Worm (Caenorhabditis elegans) whole organism, L4 larva: Measurements from ENCODE around the gene moa-1.

Experiments
- F10B5.3 ChIP-seq: sonication (generic microtip); optimal IDR thresholded peaks from 2 replicates; lab custom pipeline; 2016; ENCODE audit warnings: mild to moderate bottlenecking, missing genetic modification characterization, missing compliant biosample characterization
- F44E2.7 ChIP-seq: fragments of 200-800 bp; sonication (Bioruptor generic); IDR thresholded peaks from 2 replicates; pipeline ENCODE4 v2.1.2; 2022; ENCODE audit warnings: missing genetic modification characterization, missing compliant biosample characterization
- Y105C5A.15 ChIP-seq: fragments of 200-800 bp; sonication (Bioruptor generic); IDR thresholded peaks from 2 replicates; pipeline ENCODE4 v1.3.6; 2022; ENCODE audit warnings: missing genetic modification characterization, missing compliant biosample characterization
- Y48G9A.11 ChIP-seq: fragments of 200-800 bp; sonication (Bioruptor generic); IDR thresholded peaks from 2 replicates; pipeline ENCODE4 v1.3.6; 2022; ENCODE audit warnings: missing genetic modification reagents, missing genetic modification characterization, missing compliant biosample characterization
- Y5F2A.4 ChIP-seq: fragments of 200-800 bp; sonication (Bioruptor generic); optimal IDR thresholded peaks from 2 replicates; lab custom pipeline; 2018; ENCODE audit warnings: mild to moderate bottlenecking, missing genetic modification characterization, missing compliant biosample characterization
- ZK337.2 ChIP-seq: fragments of 200-800 bp; sonication (Bioruptor generic); IDR thresholded peaks from 2 replicates; pipeline ENCODE4 v1.3.6; 2022; ENCODE audit warnings: missing genetic modification reagents, missing genetic modification characterization, missing compliant biosample characterization
- ZK546.5 ChIP-seq, 2 experiments: sonication (generic microtip); optimal IDR thresholded peaks; 2 replicates each; lab custom pipeline; 2017; ENCODE audit warnings: missing biosample characterization in 2 of 2, missing genetic modification characterization in 2 of 2
- aha-1 ChIP-seq: fragments of 150-350 bp; peaks from one replicate; lab custom pipeline; 2014; ENCODE audit warnings: missing biosample characterization, missing genetic modification characterization
- ama-1 ChIP-seq: fragments of 150-350 bp; optimal IDR thresholded peaks from 2 replicates; lab custom pipeline; 2014; ENCODE audit warnings: inconsistent platforms, mixed read lengths
- arid-1 ChIP-seq: fragments of 200-800 bp; sonication (Bioruptor generic); conservative IDR thresholded peaks from 2 replicates; pipeline ENCODE4 v1.3.6; 2022; ENCODE audit warnings: missing genetic modification reagents, missing genetic modification characterization, missing compliant biosample characterization
- attf-4 ChIP-seq: sonication (generic microtip); optimal IDR thresholded peaks from 3 replicates; lab custom pipeline; 2017; ENCODE audit warnings: missing biosample characterization, missing genetic modification characterization
- ces-1 ChIP-seq: fragments of 150-350 bp; sonication (generic microtip); optimal IDR thresholded peaks from 4 replicates; lab custom pipeline; 2014; ENCODE audit warnings: missing biosample characterization, missing genetic modification reagents, missing genetic modification characterization
- cey-2 ChIP-seq: sonication (generic microtip); optimal IDR thresholded peaks from 3 replicates; lab custom pipeline; 2017; ENCODE audit warnings: missing genetic modification characterization, mild to moderate bottlenecking, missing compliant biosample characterization, antibody characterized with exemption, borderline replicate concordance; ENCODE audit not compliant: insufficient read depth
- ctbp-1 ChIP-seq: fragments of 200-800 bp; sonication (Bioruptor generic); IDR thresholded peaks from 2 replicates; pipeline ENCODE4 v1.3.6; 2022; ENCODE audit warnings: missing genetic modification reagents, missing genetic modification characterization, missing compliant biosample characterization
- daf-12 ChIP-seq: fragments of 150-350 bp; optimal IDR thresholded peaks from 2 replicates; lab custom pipeline; 2014; ENCODE audit warnings: missing biosample characterization, missing genetic modification reagents, missing genetic modification characterization
- daf-19 ChIP-seq: fragments of 200-800 bp; sonication (Bioruptor generic); conservative IDR thresholded peaks from 2 replicates; pipeline ENCODE4 v1.3.6; 2022; ENCODE audit warnings: missing genetic modification characterization, missing compliant biosample characterization
- fkh-10 ChIP-seq: fragments of 150-350 bp; optimal IDR thresholded peaks from 2 replicates; lab custom pipeline; 2014; ENCODE audit warnings: missing biosample characterization, missing genetic modification reagents, missing genetic modification characterization
- fos-1 ChIP-seq: fragments of 150-350 bp; optimal IDR thresholded peaks from 2 replicates; lab custom pipeline; 2014; ENCODE audit warnings: missing biosample characterization, missing genetic modification characterization
- lim-7 ChIP-seq: fragments of 200-800 bp; sonication (Bioruptor generic); IDR thresholded peaks from 2 replicates; pipeline ENCODE4 v1.3.6; 2022; ENCODE audit warnings: missing genetic modification characterization, missing compliant biosample characterization
- lin-13 ChIP-seq: fragments of 150-350 bp; optimal IDR thresholded peaks from 2 replicates; lab custom pipeline; 2014; ENCODE audit warnings: missing biosample characterization, missing genetic modification reagents, missing genetic modification characterization
- lir-3 ChIP-seq: sonication (generic microtip); optimal IDR thresholded peaks from 2 replicates; lab custom pipeline; 2016; ENCODE audit warnings: mild to moderate bottlenecking, missing genetic modification characterization, missing compliant biosample characterization
- lsy-2 ChIP-seq, 2 experiments: fragments of 150-350 bp in 1 of 2; sonication (generic microtip) in 1 of 2; optimal IDR thresholded peaks; 2 replicates each; lab custom pipeline; 2014 to 2017; ENCODE audit warnings: missing biosample characterization in 2 of 2, missing genetic modification characterization in 2 of 2
- madf-5 ChIP-seq, 2 experiments: fragments of 200-800 bp; sonication (Bioruptor generic); IDR thresholded peaks; 2 replicates each; pipeline ENCODE4 v1.3.6; 2022; ENCODE audit warnings: missing compliant biosample characterization in 2 of 2, missing genetic modification characterization in 2 of 2
- madf-9 ChIP-seq: fragments of 200-800 bp; sonication (Bioruptor generic); conservative IDR thresholded peaks from 2 replicates; pipeline ENCODE4 v1.3.6; 2022; ENCODE audit warnings: missing genetic modification reagents, missing genetic modification characterization, missing compliant biosample characterization
- mep-1 ChIP-seq: fragments of 150-350 bp; sonication (generic microtip); optimal IDR thresholded peaks from 3 replicates; lab custom pipeline; 2014; ENCODE audit warnings: missing biosample characterization, missing genetic modification characterization
- mxl-3 ChIP-seq: fragments of 200-800 bp; sonication (Bioruptor generic); optimal IDR thresholded peaks from 2 replicates; lab custom pipeline; 2018; ENCODE audit warnings: mild to moderate bottlenecking, missing genetic modification characterization, missing compliant biosample characterization
- nhr-102 ChIP-seq: sonication (generic microtip); optimal IDR thresholded peaks from 2 replicates; lab custom pipeline; 2016; ENCODE audit warnings: mild to moderate bottlenecking, missing genetic modification characterization, moderate library complexity, missing compliant biosample characterization
- nhr-11 ChIP-seq: fragments of 150-350 bp; optimal IDR thresholded peaks from 2 replicates; lab custom pipeline; 2014; ENCODE audit warnings: missing biosample characterization, missing genetic modification characterization
- nhr-237 ChIP-seq: sonication (generic microtip); optimal IDR thresholded peaks from 2 replicates; lab custom pipeline; 2017; ENCODE audit warnings: missing biosample characterization, missing genetic modification characterization
- nhr-25 ChIP-seq: sonication (generic microtip); optimal IDR thresholded peaks from 2 replicates; lab custom pipeline; 2017; ENCODE audit warnings: missing genetic modification characterization, mild to moderate bottlenecking, missing compliant biosample characterization, antibody characterized with exemption, moderate library complexity, borderline replicate concordance; ENCODE audit not compliant: insufficient read depth
- nhr-42 ChIP-seq: fragments of 200-800 bp; sonication (Bioruptor generic); IDR thresholded peaks from 2 replicates; pipeline ENCODE4 v1.3.6; 2022; ENCODE audit warnings: missing genetic modification characterization, missing compliant biosample characterization
- pha-4 ChIP-seq, 2 experiments: fragments of 150-350 bp in 1 of 2; fragments of 200-800 bp in 1 of 2; sonication (Bioruptor generic) in 1 of 2; IDR thresholded peaks in 1 of 2; optimal IDR thresholded peaks in 1 of 2; 2 replicates each; pipeline versions ENCODE4 v1.3.6 to Lab custom; 2014 to 2022; ENCODE audit warnings: missing genetic modification characterization in 2 of 2, missing genetic modification reagents in 2 of 2, missing biosample characterization in 1 of 2, missing compliant biosample characterization in 1 of 2
- set-16 ChIP-seq: fragments of 200-800 bp; sonication (Bioruptor generic); IDR thresholded peaks from 2 replicates; pipeline ENCODE4 v1.3.6; 2022; ENCODE audit warnings: missing genetic modification reagents, missing genetic modification characterization, missing compliant biosample characterization
- skn-1 ChIP-seq: fragments of 150-350 bp; optimal IDR thresholded peaks from 2 replicates; lab custom pipeline; 2014; ENCODE audit warnings: missing biosample characterization, missing genetic modification characterization
- snpc-1.2 ChIP-seq: fragments of 200-800 bp; sonication (Bioruptor generic); IDR thresholded peaks from 2 replicates; pipeline ENCODE4 v1.3.6; 2022; ENCODE audit warnings: missing genetic modification reagents, missing genetic modification characterization, missing compliant biosample characterization
- unc-130 ChIP-seq: sonication (generic microtip); optimal IDR thresholded peaks from 2 replicates; lab custom pipeline; 2016; ENCODE audit warnings: missing genetic modification reagents, missing genetic modification characterization, missing compliant biosample characterization
- unc-62 ChIP-seq, 3 experiments: fragments of 150-350 bp in 1 of 3; sonication (generic microtip); optimal IDR thresholded peaks in 2 of 3; peaks in 1 of 3; 1 replicate in 1 of 3; 2 replicates in 2 of 3; lab custom pipeline; 2014 to 2017; ENCODE audit warnings: missing biosample characterization in 3 of 3, missing genetic modification characterization in 3 of 3, missing genetic modification reagents in 3 of 3, missing genotype in 1 of 3
- zfp-2 ChIP-seq: sonication (generic microtip); optimal IDR thresholded peaks from 2 replicates; lab custom pipeline; 2016; ENCODE audit warnings: mild to moderate bottlenecking, missing genetic modification characterization, missing compliant biosample characterization
- zip-11 ChIP-seq: fragments of 200-800 bp; sonication (Bioruptor generic); IDR thresholded peaks from 2 replicates; pipeline ENCODE4 v1.3.6; 2022; ENCODE audit warnings: missing genetic modification characterization, missing compliant biosample characterization
- zip-2 ChIP-seq: fragments of 150-350 bp; optimal IDR thresholded peaks from 2 replicates; lab custom pipeline; 2014; ENCODE audit warnings: missing biosample characterization, missing genetic modification characterization

Gene moa-1

DNA sequence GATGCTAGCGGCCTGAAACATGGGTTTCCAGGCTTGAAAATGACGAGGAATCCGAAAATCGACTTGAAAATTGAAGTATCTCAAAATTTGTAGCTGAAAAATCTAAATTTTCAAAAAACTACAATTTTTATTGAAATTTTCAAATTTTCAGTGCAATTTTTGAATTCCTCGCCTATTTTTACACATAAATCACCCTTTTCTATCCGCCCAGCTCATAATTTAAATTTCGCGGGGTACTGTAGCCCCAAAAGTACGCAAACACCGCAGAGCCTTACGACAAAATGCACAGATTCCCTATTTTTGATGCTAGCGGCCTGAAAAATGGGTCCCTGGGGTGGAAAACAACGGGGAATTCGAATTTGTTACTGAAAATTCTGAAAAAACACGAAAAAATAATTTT is 38.2 kb downstream of the moa-1 start:
- TF ChIP-seq lin-13 (GFP tag; lab: Kevin White, UChicago), result peak; percentile 36
- no peak for TF ChIP-seq unc-130
- TF ChIP-seq, all 104 proteins: peak for 1

DNA sequence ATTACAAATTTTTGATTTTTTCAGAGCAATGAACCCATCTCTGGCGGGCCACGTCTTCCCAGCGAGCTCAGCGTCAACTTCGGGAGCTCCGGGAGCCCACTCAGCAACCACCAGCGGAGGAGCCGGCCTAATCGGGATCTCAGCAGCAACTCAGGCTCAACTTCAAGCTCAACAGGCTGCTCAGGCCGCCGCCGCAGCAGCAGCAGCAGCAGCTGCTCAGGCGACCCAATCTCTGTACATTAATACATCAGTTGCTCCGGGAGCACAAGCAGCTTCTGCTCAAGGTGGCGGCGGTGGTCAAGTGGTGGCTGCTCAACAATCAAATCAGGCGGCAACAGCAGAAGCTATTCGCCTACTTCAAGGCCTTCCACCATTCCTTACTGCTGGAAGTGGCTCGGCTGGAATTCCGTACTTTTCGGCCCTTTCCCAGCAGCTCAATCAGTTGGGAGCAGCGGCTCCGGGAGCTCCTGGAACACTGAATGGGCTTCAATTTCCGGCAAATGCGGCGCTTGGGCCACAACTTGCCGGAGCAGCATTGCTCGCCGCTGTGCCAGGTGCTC is 38.9 kb downstream of the moa-1 start:
- TF ChIP-seq madf-5 (GFP tag; IDR thresholded peaks at IDR 0.05; lab: Robert Waterston, UW) (no peak), lim-7 (0 out of 2 replicates have a peak, but pooled peaks have one; percentile 34), F44E2.7 (GFP tag; lab: Robert Waterston, UW) (no peak), set-16 (GFP tag; lab: Robert Waterston, UW) (peak; percentile 95), pha-4 (GFP tag; IDR thresholded peaks at IDR 0.05; lab: Robert Waterston, UW) (no peak; the same call in 1 of the 2 replicates), pha-4 (tag; optimal IDR thresholded peaks at IDR 0.05; lab: Kevin White, UChicago) (no peak), ama-1 (lab: Kevin White, UChicago) (no peak), arid-1 (no peak), mep-1 (tag; lab: Kevin White, UChicago) (no peak), nhr-237 (tag; lab: Kevin White, UChicago) (no peak), Y105C5A.15 (GFP tag; lab: Robert Waterston, UW) (no peak), fos-1 (tag; lab: Kevin White, UChicago) (no peak), zfp-2 (tag; lab: Kevin White, UChicago) (no peak), Y48G9A.11 (no peak), skn-1 (no peak), zip-2 (no peak), lir-3 (tag; lab: Kevin White, UChicago) (no peak), aha-1 (tag; lab: Kevin White, UChicago) (peak; percentile 89), nhr-42 (GFP tag; lab: Robert Waterston, UW) (no peak), mxl-3 (no peak), lsy-2 (tag; optimal IDR thresholded peaks at IDR 0.05; lab: Kevin White, UChicago) (no peak), nhr-102 (no peak)
- TF ChIP-seq, all 104 proteins: peak for 3

DNA sequence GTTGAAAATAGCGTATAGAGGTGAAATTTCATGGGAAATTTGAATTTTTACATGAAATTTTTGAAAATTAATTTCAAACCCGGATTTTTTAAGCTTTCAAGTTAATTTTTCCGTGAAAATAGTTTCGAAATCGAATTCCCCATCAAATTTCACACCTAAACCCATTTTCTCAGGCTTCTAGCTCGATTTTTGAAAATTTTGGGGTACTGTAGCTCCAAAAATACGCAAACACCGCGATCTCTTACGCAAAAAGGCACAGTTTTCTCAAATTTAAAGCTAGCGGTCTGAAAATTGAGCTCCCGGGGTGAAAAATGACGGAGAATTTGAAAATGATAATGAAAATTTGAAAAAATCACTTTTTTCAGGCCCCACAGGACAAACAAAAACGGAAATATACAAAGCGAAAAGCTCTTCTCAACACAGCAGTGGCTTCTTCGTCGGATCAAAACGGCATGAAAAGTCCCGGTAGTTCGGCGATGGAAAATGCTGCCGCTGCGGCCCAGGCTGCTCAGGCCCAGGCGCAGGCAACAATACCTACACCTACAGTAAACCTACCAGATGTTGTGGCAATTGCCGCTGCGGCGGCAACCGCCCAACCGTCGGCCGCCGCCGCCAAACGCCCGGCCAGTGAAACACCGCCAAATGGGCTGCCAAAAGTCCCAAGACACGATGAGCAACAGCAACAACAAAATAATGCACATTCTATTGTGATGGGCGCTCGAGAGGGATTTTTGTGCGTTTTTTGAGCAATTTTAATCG is 40.8 kb downstream of the moa-1 start:
- TF ChIP-seq aha-1 (tag; lab: Kevin White, UChicago), result peak; percentile 17
- TF ChIP-seq mxl-3, result no peak
- TF ChIP-seq nhr-25 (tag; lab: Kevin White, UChicago), result no peak
- TF ChIP-seq ZK337.2 (GFP tag; lab: Robert Waterston, UW), result no peak
- peak in 1 of 2 experiments; percentile 36 for TF ChIP-seq lsy-2 (tag; optimal IDR thresholded peaks at IDR 0.05; lab: Kevin White, UChicago)
- peak; percentile 75 for TF ChIP-seq set-16 (GFP tag; lab: Robert Waterston, UW)

DNA sequence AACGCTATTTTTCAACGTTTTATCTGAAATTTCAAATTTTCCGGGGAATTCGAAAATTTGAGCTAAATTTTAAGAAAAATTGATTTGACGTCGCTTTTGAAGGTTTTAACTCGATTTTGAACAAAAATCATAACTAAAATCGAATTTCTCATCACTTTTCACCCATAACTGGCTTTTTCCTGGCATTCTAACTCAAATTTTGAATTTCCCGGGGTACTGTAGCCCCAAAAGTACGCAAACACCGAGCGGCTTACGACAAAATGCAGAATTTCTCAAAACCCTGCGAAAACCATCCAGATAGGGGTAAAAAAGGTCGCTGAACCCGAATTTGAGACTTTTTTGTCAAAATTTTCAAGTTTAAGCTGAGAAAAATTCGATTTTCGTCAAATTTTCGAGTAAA is 42.5 kb downstream of the moa-1 start:
- TF ChIP-seq unc-62 (GFP tag; optimal IDR thresholded peaks at IDR 0.05 in 1 of 2; lab: Kevin White, UChicago), result peak in 1 of 2 experiments; percentile 62
- no peak for TF ChIP-seq unc-62 (tag; optimal IDR thresholded peaks at IDR 0.05; lab: Kevin White, UChicago)
- TF ChIP-seq attf-4 (tag; lab: Kevin White, UChicago), result no peak
- no peak for TF ChIP-seq F10B5.3 (tag; lab: Kevin White, UChicago)
- TF ChIP-seq Y5F2A.4 (GFP tag; lab: Kevin White, UChicago), result no peak
- no peak for TF ChIP-seq nhr-25 (tag; lab: Kevin White, UChicago)
- peak; percentile 5 for TF ChIP-seq lin-13 (GFP tag; lab: Kevin White, UChicago)
- TF ChIP-seq lsy-2 (tag; optimal IDR thresholded peaks at IDR 0.05; lab: Kevin White, UChicago), result peak in 1 of 2 experiments; percentile 2
- no peak for TF ChIP-seq nhr-11 (tag; lab: Kevin White, UChicago)
- TF ChIP-seq, all 104 proteins: peak for 3

DNA sequence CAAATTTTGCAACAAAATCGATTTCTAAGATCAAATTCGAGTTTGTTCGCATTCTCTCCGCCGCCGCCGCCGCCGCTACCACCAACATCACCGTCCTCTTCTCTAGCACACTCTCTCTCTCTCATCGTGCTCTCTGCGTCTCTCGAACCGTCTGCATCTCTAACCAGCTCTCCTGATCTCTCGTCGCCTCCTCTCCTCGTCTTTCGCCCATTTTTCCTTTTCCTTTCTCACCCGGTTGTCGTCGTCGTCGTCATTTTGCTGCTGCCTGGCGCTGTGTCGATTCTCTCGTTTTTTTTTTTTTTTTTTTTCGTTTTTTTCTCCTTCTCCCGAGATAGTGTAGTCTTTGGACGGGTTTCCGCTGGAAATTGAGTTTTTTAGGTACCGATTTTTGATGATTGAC is 43.2 kb downstream of the moa-1 start:
- TF ChIP-seq daf-19 (GFP tag; lab: Robert Waterston, UW) (no peak), set-16 (GFP tag; lab: Robert Waterston, UW) (peak; percentile 98), ZK546.5 (tag; optimal IDR thresholded peaks at IDR 0.05; lab: Kevin White, UChicago) (no peak), cey-2 (tag; lab: Kevin White, UChicago) (peak; percentile 81), ces-1 (GFP tag; lab: Kevin White, UChicago) (no peak), mxl-3 (peak; percentile 69), daf-12 (tag; lab: Kevin White, UChicago) (no peak), zip-11 (GFP tag; lab: Robert Waterston, UW) (no peak), ctbp-1 (GFP tag; lab: Robert Waterston, UW) (peak; percentile 92), fkh-10 (peak; percentile 56), Y48G9A.11 (no peak), zfp-2 (tag; lab: Kevin White, UChicago) (no peak), Y105C5A.15 (GFP tag; lab: Robert Waterston, UW) (no peak), madf-9 (GFP tag; lab: Robert Waterston, UW) (peak; percentile 89), snpc-1.2 (GFP tag; lab: Robert Waterston, UW) (no peak)
